Fruit fly (Drosophila melanogaster) whole organism, embryonic: Measurements from ENCODE around the gene CG15047.

ENCODE experiments used
- BtbVII ChIP-seq: fragments of 200-800 bp; sonication (Bioruptor generic); optimal IDR thresholded peaks from 3 replicates; lab custom pipeline; 2017; ENCODE audit warnings: missing biosample characterization, mild to moderate bottlenecking, missing genetic modification characterization
- Bteb2 ChIP-seq: fragments of 200-800 bp; sonication (Bioruptor generic); optimal IDR thresholded peaks from 2 replicates; lab custom pipeline; 2016; ENCODE audit warnings: missing biosample characterization, missing genetic modification characterization
- CG10959 ChIP-seq: fragments of 200-800 bp; sonication (Bioruptor generic); IDR thresholded peaks from 2 replicates; pipeline ENCODE4 v1.3.6; 2022; ENCODE audit warnings: missing biosample characterization, missing genetic modification characterization
- CG14441 ChIP-seq: fragments of 200-800 bp; sonication (Bioruptor generic); IDR thresholded peaks from 2 replicates; pipeline ENCODE4 v1.3.6; 2022; ENCODE audit warnings: missing biosample characterization, missing genetic modification characterization
- CG14860 ChIP-seq: fragments of 200-800 bp; sonication (Bioruptor generic); IDR thresholded peaks from 3 replicates; pipeline ENCODE4 v1.3.6; 2022; ENCODE audit warnings: missing biosample characterization, missing genetic modification characterization; ENCODE audit not compliant: partially characterized antibody
- CG15514 ChIP-seq: fragments of 200-800 bp; sonication (Bioruptor generic); optimal IDR thresholded peaks from 3 replicates; lab custom pipeline; 2017; ENCODE audit warnings: missing biosample characterization, missing genetic modification characterization, mild to moderate bottlenecking, moderate library complexity, missing genetic modification reagents
- CG1602 ChIP-seq: fragments of 200-800 bp; sonication (Bioruptor generic); optimal IDR thresholded peaks from 3 replicates; lab custom pipeline; 2016; ENCODE audit warnings: missing biosample characterization, missing genetic modification characterization
- CG7839 ChIP-seq: fragments of 200-800 bp; sonication (Bioruptor generic); optimal IDR thresholded peaks from 3 replicates; lab custom pipeline; 2018; ENCODE audit warnings: missing biosample characterization, mild to moderate bottlenecking, missing genetic modification characterization, moderate library complexity
- CG8290 ChIP-seq, 3 experiments: fragments of 200-800 bp; sonication (Bioruptor generic); optimal IDR thresholded peaks; 2 replicates each; lab custom pipeline; 2016 to 2019; ENCODE audit warnings: missing biosample characterization in 3 of 3, missing genetic modification characterization in 3 of 3, mild to moderate bottlenecking in 2 of 3, moderate library complexity in 1 of 3
- CG8359 ChIP-seq: fragments of 200-800 bp; sonication (Bioruptor generic); optimal IDR thresholded peaks from 2 replicates; lab custom pipeline; 2017; ENCODE audit warnings: missing biosample characterization, mild to moderate bottlenecking, missing genetic modification characterization, borderline replicate concordance
- CG9609 ChIP-seq: fragments of 200-800 bp; sonication (Bioruptor generic); optimal IDR thresholded peaks from 3 replicates; lab custom pipeline; 2016; ENCODE audit warnings: missing biosample characterization, missing genetic modification characterization
- CHES-1-like ChIP-seq: fragments of 200-800 bp; sonication (Bioruptor generic); optimal IDR thresholded peaks from 2 replicates; lab custom pipeline; 2016; ENCODE audit warnings: missing biosample characterization, missing genetic modification characterization
- D19B ChIP-seq: fragments of 200-800 bp; sonication (Bioruptor generic); optimal IDR thresholded peaks from 2 replicates; lab custom pipeline; 2017; ENCODE audit warnings: missing biosample characterization, mild to moderate bottlenecking, missing genetic modification characterization
- Dbx ChIP-seq: fragments of 200-800 bp; sonication (Bioruptor generic); IDR thresholded peaks from 3 replicates; pipeline ENCODE4 v1.3.6; 2022; ENCODE audit warnings: missing biosample characterization, missing genetic modification characterization
- Meics ChIP-seq: fragments of 200-800 bp; sonication (Bioruptor generic); optimal IDR thresholded peaks from 2 replicates; lab custom pipeline; 2017; ENCODE audit warnings: missing biosample characterization, mild to moderate bottlenecking, missing genetic modification characterization
- NC2β ChIP-seq: fragments of 200-800 bp; sonication (Bioruptor generic); optimal IDR thresholded peaks from 2 replicates; lab custom pipeline; 2016; ENCODE audit warnings: missing biosample characterization, missing genetic modification characterization
- Neu2 ChIP-seq: fragments of 200-800 bp; sonication (Bioruptor generic); optimal IDR thresholded peaks from 3 replicates; lab custom pipeline; 2016; ENCODE audit warnings: missing biosample characterization, missing genetic modification characterization, borderline replicate concordance
- Rfx ChIP-seq: fragments of 200-800 bp; sonication (Bioruptor generic); IDR thresholded peaks from 2 replicates; pipeline ENCODE4 v1.3.6; 2022; ENCODE audit warnings: missing biosample characterization, missing genetic modification characterization
- br ChIP-seq: fragments of >200 bp; optimal IDR thresholded peaks from 2 replicates; lab custom pipeline; 2017
- cwo ChIP-seq: fragments of 200-800 bp; sonication (Bioruptor generic); optimal IDR thresholded peaks from 3 replicates; lab custom pipeline; 2017; ENCODE audit warnings: missing biosample characterization, missing genetic modification characterization, mild to moderate bottlenecking, moderate library complexity, missing genetic modification reagents
- dmrt99B ChIP-seq: fragments of 200-800 bp; sonication (Bioruptor generic); optimal IDR thresholded peaks from 2 replicates; lab custom pipeline; 2018; ENCODE audit warnings: missing biosample characterization, mild to moderate bottlenecking, missing genetic modification characterization, moderate library complexity
- esg ChIP-seq: fragments of 200-800 bp; sonication (Bioruptor generic); conservative IDR thresholded peaks from 2 replicates; pipeline ENCODE4 v1.3.6; 2022; ENCODE audit warnings: missing biosample characterization, missing genetic modification characterization
- fd102C ChIP-seq: fragments of 200-800 bp; sonication (Bioruptor generic); optimal IDR thresholded peaks from 2 replicates; lab custom pipeline; 2018; ENCODE audit warnings: missing biosample characterization, mild to moderate bottlenecking, missing genetic modification characterization, moderate library complexity
- grn ChIP-seq: fragments of 200-800 bp; sonication (Bioruptor generic); optimal IDR thresholded peaks from 3 replicates; lab custom pipeline; 2017; ENCODE audit warnings: missing biosample characterization, missing genetic modification characterization
- gro ChIP-seq: fragments of 200-800 bp; sonication (Bioruptor generic); optimal IDR thresholded peaks from 2 replicates; lab custom pipeline; 2016; ENCODE audit warnings: missing biosample characterization, missing genetic modification characterization
- pb ChIP-seq: fragments of 200-800 bp; sonication (Bioruptor generic); optimal IDR thresholded peaks from 3 replicates; lab custom pipeline; 2016; ENCODE audit warnings: missing biosample characterization, missing genetic modification characterization
- pho ChIP-seq: fragments of 200-800 bp; sonication (Bioruptor generic); optimal IDR thresholded peaks from 2 replicates; lab custom pipeline; 2016; ENCODE audit warnings: missing biosample characterization, missing genetic modification characterization
- prd ChIP-seq, 3 experiments: fragments of >200 bp in 2 of 3; fragments of 200-800 bp in 1 of 3; sonication (Bioruptor generic) in 1 of 3; optimal IDR thresholded peaks in 2 of 3; IDR thresholded peaks in 1 of 3; 2 replicates in 2 of 3; 3 replicates in 1 of 3; pipeline versions ENCODE4 v1.3.6 to Lab custom; 2017 to 2022; ENCODE audit warnings: missing biosample characterization in 1 of 3, missing genetic modification characterization in 1 of 3
- row ChIP-seq: fragments of 200-800 bp; sonication (Bioruptor generic); IDR thresholded peaks from 3 replicates; pipeline ENCODE4 v1.3.6; 2022; ENCODE audit warnings: missing biosample characterization, missing genetic modification characterization
- scrt ChIP-seq: fragments of 200-800 bp; sonication (Bioruptor generic); optimal IDR thresholded peaks from 2 replicates; lab custom pipeline; 2018; ENCODE audit warnings: missing biosample characterization, mild to moderate bottlenecking, missing genetic modification characterization, moderate library complexity
- sim ChIP-seq: fragments of 200-800 bp; sonication (Bioruptor generic); IDR thresholded peaks from 2 replicates; pipeline ENCODE4 v1.3.6; 2022; ENCODE audit warnings: missing biosample characterization, missing genetic modification characterization
- sob ChIP-seq: fragments of 200-800 bp; sonication (Bioruptor generic); IDR thresholded peaks from 2 replicates; pipeline ENCODE4 v1.3.6; 2022; ENCODE audit warnings: missing biosample characterization, missing genetic modification characterization
- sug ChIP-seq: fragments of 200-800 bp; optimal IDR thresholded peaks from 2 replicates; lab custom pipeline; 2019; ENCODE audit warnings: missing biosample characterization, mild to moderate bottlenecking, missing genetic modification characterization, moderate library complexity
- trem ChIP-seq: fragments of 200-800 bp; optimal IDR thresholded peaks from 3 replicates; lab custom pipeline; 2019; ENCODE audit warnings: missing biosample characterization, mild to moderate bottlenecking, missing genetic modification characterization, moderate library complexity
- unpg ChIP-seq: fragments of 200-800 bp; sonication (Bioruptor generic); optimal IDR thresholded peaks from 3 replicates; lab custom pipeline; 2018; ENCODE audit warnings: missing biosample characterization, mild to moderate bottlenecking, missing genetic modification characterization, moderate library complexity

Gene CG15047

DNA sequence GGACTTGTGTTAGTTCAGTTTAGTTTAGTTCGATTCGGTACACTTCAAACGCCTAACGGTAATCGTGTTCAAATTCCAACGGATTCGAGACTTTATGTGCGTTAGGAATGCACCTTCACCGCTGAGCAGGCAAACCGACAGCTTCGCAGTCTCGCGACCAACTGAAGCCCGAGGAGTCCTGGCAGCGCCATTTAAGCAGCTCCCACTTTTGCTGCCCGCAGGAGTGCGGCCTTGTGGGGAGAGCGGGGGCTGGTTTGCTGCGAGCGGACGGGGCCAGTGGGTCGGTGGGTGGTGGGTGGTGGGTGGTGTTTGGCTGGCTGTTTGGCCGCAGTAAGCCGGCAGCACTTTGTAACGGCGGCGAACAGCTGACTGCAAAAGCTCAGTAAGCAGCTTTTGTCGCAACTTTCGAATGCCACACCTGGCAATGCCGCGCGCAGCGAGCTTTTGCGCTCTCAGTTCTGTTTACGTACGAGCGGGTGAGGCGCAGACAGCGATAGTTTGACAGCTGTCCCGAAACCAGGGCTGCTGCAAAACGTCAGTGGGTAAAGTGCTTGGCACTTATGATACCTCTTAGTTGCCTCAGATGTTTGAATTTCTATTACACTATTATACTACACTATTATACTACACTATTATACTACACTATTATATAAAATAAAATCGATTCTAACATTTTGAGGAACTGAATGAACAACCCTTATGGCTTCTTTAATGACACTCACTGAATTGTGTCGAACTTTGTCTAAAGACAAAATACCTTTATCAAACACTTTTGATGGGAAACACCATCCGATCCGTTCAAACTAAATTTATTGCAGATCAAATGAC is 49.0 kb upstream of the CG15047 start, which contains the start of gene CG32547 (continued):
- TF ChIP-seq CG10959 (GFP tag; lab: Robert Waterston, UW) (0 out of 2 replicates have a peak, but pooled peaks have one; percentile 10), pb (GFP tag; lab: Kevin White, UChicago) (no peak), sug (tag; lab: Kevin White, UChicago) (no peak), D19B (GFP tag; lab: Kevin White, UChicago) (peak; percentile 96), br (lab: Kevin White, UChicago) (no peak), CG15514 (peak; percentile 30), Neu2 (GFP tag; lab: Kevin White, UChicago) (no peak), CG8359 (no peak), gro (GFP tag; lab: Kevin White, UChicago) (no peak), CG14441 (GFP tag; lab: Robert Waterston, UW) (0 out of 2 replicates have a peak, but pooled peaks have one; percentile 26), grn (GFP tag; lab: Kevin White, UChicago) (no peak), cwo (no peak), CHES-1-like (no peak), esg (GFP tag; lab: Robert Waterston, UW) (no peak), CG9609 (no peak), Meics (GFP tag; lab: Kevin White, UChicago) (peak; percentile 13), Rfx (GFP tag; lab: Robert Waterston, UW) (peak; percentile 17; the same call in 1 of the 2 replicates), CG8290 (GFP tag; optimal IDR thresholded peaks at IDR 0.05; lab: Kevin White, UChicago) (no peak), CG8290 (tag; optimal IDR thresholded peaks at IDR 0.05; lab: Kevin White, UChicago) (no peak), dmrt99B (tag; lab: Kevin White, UChicago) (peak; percentile 26), NC2β (no peak), Bteb2 (no peak), prd (optimal IDR thresholded peaks at IDR 0.05; lab: Kevin White, UChicago) (no peak), prd (GFP tag; IDR thresholded peaks at IDR 0.05; lab: Robert Waterston, UW) (peak; percentile 17; the same call in 1 of the 3 replicates), pho (no peak), CG14860 (GFP tag; lab: Robert Waterston, UW) (no peak), sob (GFP tag; lab: Robert Waterston, UW) (no peak), scrt (GFP tag; lab: Kevin White, UChicago) (peak; percentile 36), BtbVII (GFP tag; lab: Kevin White, UChicago) (no peak), fd102C (GFP tag; lab: Kevin White, UChicago) (no peak), unpg (GFP tag; lab: Kevin White, UChicago) (peak; percentile 1), CG7839 (tag; lab: Kevin White, UChicago) (peak; percentile 21), row (GFP tag; lab: Robert Waterston, UW) (peak; percentile 77), sim (no peak), Dbx (0 out of 3 replicates have a peak, but pooled peaks have one; percentile 7)
- TF ChIP-seq, all 482 proteins: peak for 62

DNA sequence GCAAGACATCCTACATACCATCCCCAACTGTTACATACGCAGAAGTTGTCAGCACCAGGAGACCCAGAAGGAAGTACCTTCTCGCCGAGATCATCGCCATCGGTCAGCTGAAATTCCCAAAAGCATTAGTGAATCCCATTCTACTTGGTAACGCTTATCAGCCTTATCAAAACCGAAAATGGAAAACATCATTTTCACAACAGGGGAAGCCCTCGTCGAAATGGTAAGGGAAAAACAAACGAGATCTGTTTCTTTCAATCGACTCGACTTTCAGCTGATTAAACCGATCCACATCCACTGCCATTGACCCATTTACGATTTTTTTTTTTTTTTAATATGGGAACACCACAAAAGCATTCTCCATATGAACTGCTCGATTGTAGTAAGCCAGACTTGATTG is 45.9 kb upstream of the CG15047 start:
- no peak for TF ChIP-seq prd (optimal IDR thresholded peaks at IDR 0.05; lab: Kevin White, UChicago)
- no peak for TF ChIP-seq prd (GFP tag; IDR thresholded peaks at IDR 0.05; lab: Robert Waterston, UW)
- TF ChIP-seq trem (tag; lab: Kevin White, UChicago) = no peak
- no peak for TF ChIP-seq cwo
- TF ChIP-seq CG1602 (GFP tag; lab: Kevin White, UChicago) = no peak
